Fruit fly (Drosophila melanogaster): ENCODE measurements around the gene CG11977.
A peak's percentile ranks its signal among the peaks of the same experiment; 100 is the strongest.

Gene CG11977

DNA sequence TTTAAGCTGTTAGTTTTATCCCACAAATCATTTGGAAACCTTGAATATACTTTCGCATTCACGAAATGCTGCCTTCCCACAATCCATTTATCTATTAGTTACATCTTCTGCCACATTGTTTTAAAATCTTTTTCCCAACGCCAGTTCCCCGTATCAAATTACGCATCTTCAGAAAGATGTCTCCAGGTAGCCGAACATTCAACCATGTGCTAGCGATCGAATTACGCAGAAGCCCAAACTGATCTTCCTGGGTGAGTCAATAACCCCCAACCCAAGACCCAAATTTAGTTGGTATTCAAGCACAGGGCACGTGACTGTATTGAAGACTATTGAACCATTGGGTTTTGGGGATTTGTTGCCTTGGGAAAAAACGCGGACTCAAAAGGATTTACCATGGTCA lies 26.4 kb downstream of the CG11977 start:
- TF ChIP-seq br (optimal IDR thresholded peaks at IDR 0.05) (no peak), BEAF-32 (GFP tag; optimal IDR thresholded peaks at IDR 0.05) (no peak), twi (tag; optimal IDR thresholded peaks at IDR 0.05) (peak; percentile 89), HLHmδ (GFP tag; optimal IDR thresholded peaks at IDR 0.05) (peak; percentile 34), Six4 (GFP tag; optimal IDR thresholded peaks at IDR 0.05) (peak; percentile 12), tna (GFP tag; IDR thresholded peaks at IDR 0.05; ENCODE audit: partially characterized antibody) (no peak), usp (GFP tag; optimal IDR thresholded peaks at IDR 0.05) (no peak), grau (tag; optimal IDR thresholded peaks at IDR 0.05) (no peak), CG18619 (GFP tag; optimal IDR thresholded peaks at IDR 0.05) (no peak), zen2 (GFP tag; IDR thresholded peaks at IDR 0.05; ENCODE audit: partially characterized antibody) (no peak), grn (GFP tag; optimal IDR thresholded peaks at IDR 0.05) (peak; percentile 9), ems (GFP tag; optimal IDR thresholded peaks at IDR 0.05) (no peak), pros (GFP tag; optimal IDR thresholded peaks at IDR 0.05) (peak; percentile 96), h (optimal IDR thresholded peaks at IDR 0.05) (no peak), CG10267 (tag; optimal IDR thresholded peaks at IDR 0.05) (no peak), CG6689 (GFP tag; IDR thresholded peaks at IDR 0.05) (no peak), Hr51 (GFP tag; optimal IDR thresholded peaks at IDR 0.05) (no peak), CG2199 (GFP tag; IDR thresholded peaks at IDR 0.05) (0 out of 3 replicates have a peak, but pooled peaks have one; percentile 26), CG9437 (GFP tag; optimal IDR thresholded peaks at IDR 0.05) (no peak)

DNA sequence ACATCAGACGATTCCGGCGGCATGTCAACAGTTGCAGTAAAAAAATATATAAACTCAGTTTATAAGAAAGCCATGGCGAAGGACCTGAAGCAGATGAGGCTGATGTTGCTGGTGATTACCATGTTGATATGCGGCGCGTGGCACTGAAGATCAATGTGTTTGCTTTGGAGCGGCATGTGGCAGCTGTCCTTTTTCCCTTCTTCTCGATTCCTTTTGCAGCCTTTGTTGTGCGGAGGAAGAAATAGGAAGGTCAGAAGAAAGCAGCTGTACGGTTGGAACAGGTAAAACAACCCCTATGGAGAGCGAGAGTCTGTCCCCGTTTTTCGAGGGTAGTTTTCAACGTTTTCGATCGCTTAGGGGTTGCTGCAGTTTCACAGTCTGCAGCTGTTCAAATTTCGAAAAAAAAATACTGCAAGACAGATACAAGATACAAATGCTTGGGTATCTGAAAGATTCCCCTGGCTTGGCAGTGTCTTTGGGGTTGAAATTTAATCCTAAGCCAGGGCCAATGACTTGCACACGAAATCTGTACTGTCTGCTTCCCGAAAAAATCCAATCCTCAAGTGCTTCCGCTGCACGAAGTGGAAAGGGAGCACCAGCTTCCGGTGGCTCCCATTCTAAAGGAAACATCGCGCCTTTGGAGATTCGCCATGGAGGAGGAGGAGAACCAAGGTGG lies 27.5 kb downstream of the CG11977 start:
- TF ChIP-seq ranshi (GFP tag; IDR thresholded peaks at IDR 0.05) = no peak
- no peak for TF ChIP-seq amos (GFP tag; IDR thresholded peaks at IDR 0.05; ENCODE audit: partially characterized antibody)
- no peak for TF ChIP-seq CG6654 (GFP tag; optimal IDR thresholded peaks at IDR 0.05)
- no peak for TF ChIP-seq CG7987 (GFP tag; optimal IDR thresholded peaks at IDR 0.05)
- no peak for TF ChIP-seq B-H2 (GFP tag; optimal IDR thresholded peaks at IDR 0.05)
- peak; percentile 93 for TF ChIP-seq twi (tag; optimal IDR thresholded peaks at IDR 0.05)
- 0 out of 3 replicates have a peak, but pooled peaks have one; percentile 14 for TF ChIP-seq zen2 (GFP tag; IDR thresholded peaks at IDR 0.05; ENCODE audit: partially characterized antibody)
- TF ChIP-seq Mad (GFP tag; optimal IDR thresholded peaks at IDR 0.05) = no peak
- TF ChIP-seq CG6254 (GFP tag; optimal IDR thresholded peaks at IDR 0.05) = no peak
- TF ChIP-seq Hmx (GFP tag; optimal IDR thresholded peaks at IDR 0.05) = no peak
- no peak for TF ChIP-seq chinmo (GFP tag; IDR thresholded peaks at IDR 0.05; ENCODE audit: partially characterized antibody)
- no peak for TF ChIP-seq Aef1 (GFP tag; IDR thresholded peaks at IDR 0.05)
- no peak for TF ChIP-seq p53 (GFP tag; optimal IDR thresholded peaks at IDR 0.05)
- no peak for TF ChIP-seq CG6689 (GFP tag; IDR thresholded peaks at IDR 0.05)
- no peak for TF ChIP-seq gfzf (GFP tag; optimal IDR thresholded peaks at IDR 0.05)
- no peak for TF ChIP-seq CG32767 (GFP tag; IDR thresholded peaks at IDR 0.05)
- TF ChIP-seq CG17359 (tag; optimal IDR thresholded peaks at IDR 0.05) = no peak
- no peak for TF ChIP-seq CG10366 (GFP tag; IDR thresholded peaks at IDR 0.05)
- TF ChIP-seq ase (GFP tag; IDR thresholded peaks at IDR 0.05) = peak; percentile 26; the same call in 1 of the 3 replicates
- TF ChIP-seq CG7839 (tag; optimal IDR thresholded peaks at IDR 0.05) = no peak
- peak; percentile 55 for TF ChIP-seq Kr (GFP tag; optimal IDR thresholded peaks at IDR 0.05)
- no peak for TF ChIP-seq chm (GFP tag; IDR thresholded peaks at IDR 0.05)
- TF ChIP-seq CG15479 (GFP tag; optimal IDR thresholded peaks at IDR 0.05) = peak; percentile 45
- peak; percentile 43 for TF ChIP-seq Hey (tag; optimal IDR thresholded peaks at IDR 0.05)
- TF ChIP-seq grau (tag; optimal IDR thresholded peaks at IDR 0.05) = no peak
- TF ChIP-seq maf-S (GFP tag; optimal IDR thresholded peaks at IDR 0.05) = no peak
- TF ChIP-seq ttk (GFP tag; IDR thresholded peaks at IDR 0.05) = no peak
- TF ChIP-seq CG11723 (GFP tag; optimal IDR thresholded peaks at IDR 0.05) = no peak
- TF ChIP-seq sens (GFP tag) = peak; percentile 64
- no peak for TF ChIP-seq CG30020 (tag; optimal IDR thresholded peaks at IDR 0.05)
- peak; percentile 42 for TF ChIP-seq zen (tag; optimal IDR thresholded peaks at IDR 0.05)
- TF ChIP-seq CG14710 (tag; optimal IDR thresholded peaks at IDR 0.05) = no peak
- TF ChIP-seq vvl (GFP tag; IDR thresholded peaks at IDR 0.05) = no peak
- no peak for TF ChIP-seq cad (GFP tag; optimal IDR thresholded peaks at IDR 0.05)
- peak; percentile 95 for TF ChIP-seq ac (GFP tag; optimal IDR thresholded peaks at IDR 0.05)
